Worm (Caenorhabditis elegans): ENCODE results near the gene ZK185.5.
A peak's percentile ranks its signal among the peaks of the same experiment; 100 is the strongest.

ce11 chrIV:4538672-4539071, 7.0 kb downstream of the ZK185.5 start:
- no peak for TF ChIP-seq nhr-6 (tag; optimal IDR thresholded peaks at IDR 0.05)
- TF ChIP-seq crh-2 (tag; optimal IDR thresholded peaks at IDR 0.05) = no peak
- TF ChIP-seq unc-39 (tag; optimal IDR thresholded peaks at IDR 0.05) = no peak
- TF ChIP-seq snpc-4 (tag; optimal IDR thresholded peaks at IDR 0.05) = peak; percentile 86
- TF ChIP-seq nhr-237 (tag; optimal IDR thresholded peaks at IDR 0.05) = no peak
- TF ChIP-seq ama-1 (optimal IDR thresholded peaks at IDR 0.05) = no peak
- TF ChIP-seq ZK546.5 (tag; optimal IDR thresholded peaks at IDR 0.05) = no peak
